Fruit fly (Drosophila melanogaster) whole organism, embryonic: ENCODE data around the gene CG32036.

ENCODE experiments used
- Adf1 ChIP-seq: fragments of 200-800 bp; sonication (Bioruptor generic); IDR thresholded peaks from 2 replicates; pipeline ENCODE4 v1.3.6; 2022; ENCODE audit warnings: missing biosample characterization, missing genetic modification characterization
- BEAF-32 ChIP-seq: fragments of 200-800 bp; sonication (Bioruptor generic); optimal IDR thresholded peaks from 3 replicates; lab custom pipeline; 2017; ENCODE audit warnings: missing biosample characterization, missing genetic modification characterization, mild to moderate bottlenecking, moderate library complexity, missing genetic modification reagents
- Bgb ChIP-seq: fragments of 200-800 bp; sonication (Bioruptor generic); IDR thresholded peaks from 2 replicates; pipeline ENCODE4 v1.3.6; 2022; ENCODE audit warnings: missing biosample characterization, missing genetic modification characterization; ENCODE audit not compliant: partially characterized antibody
- CG10147 ChIP-seq: fragments of 200-800 bp; sonication (Bioruptor generic); optimal IDR thresholded peaks from 2 replicates; lab custom pipeline; 2019; ENCODE audit warnings: missing biosample characterization, mild to moderate bottlenecking, missing genetic modification characterization, moderate library complexity
- CG10462 ChIP-seq: fragments of 200-800 bp; sonication (Bioruptor generic); optimal IDR thresholded peaks from 2 replicates; lab custom pipeline; 2016; ENCODE audit warnings: missing biosample characterization, missing genetic modification characterization
- CG11696 ChIP-seq: fragments of 200-800 bp; sonication (Bioruptor generic); IDR thresholded peaks from 2 replicates; pipeline ENCODE4 v1.3.6; 2022; ENCODE audit warnings: missing biosample characterization, missing genetic modification characterization
- CG12391 ChIP-seq: fragments of 200-800 bp; sonication (Bioruptor generic); optimal IDR thresholded peaks from 3 replicates; lab custom pipeline; 2018; ENCODE audit warnings: missing biosample characterization, mild to moderate bottlenecking, missing genetic modification characterization, moderate library complexity
- CG12942 ChIP-seq: fragments of 200-800 bp; sonication (Bioruptor generic); optimal IDR thresholded peaks from 3 replicates; lab custom pipeline; 2016; ENCODE audit warnings: missing biosample characterization, missing genetic modification characterization
- CG14441 ChIP-seq: fragments of 200-800 bp; sonication (Bioruptor generic); IDR thresholded peaks from 2 replicates; pipeline ENCODE4 v1.3.6; 2022; ENCODE audit warnings: missing biosample characterization, missing genetic modification characterization
- CG15479 ChIP-seq: fragments of 200-800 bp; sonication (Bioruptor generic); optimal IDR thresholded peaks from 3 replicates; lab custom pipeline; 2019; ENCODE audit warnings: missing biosample characterization, mild to moderate bottlenecking, missing genetic modification characterization, moderate library complexity
- CG1603 ChIP-seq: fragments of 200-800 bp; sonication (Bioruptor generic); optimal IDR thresholded peaks from 2 replicates; lab custom pipeline; 2019; ENCODE audit warnings: missing biosample characterization, mild to moderate bottlenecking, missing genetic modification characterization, moderate library complexity
- CG17612 ChIP-seq: fragments of 200-800 bp; sonication (Bioruptor generic); IDR thresholded peaks from 2 replicates; pipeline ENCODE4 v1.3.6; 2022; ENCODE audit warnings: missing biosample characterization, missing genetic modification characterization
- CG17912 ChIP-seq: fragments of 200-800 bp; sonication (Bioruptor generic); optimal IDR thresholded peaks from 2 replicates; lab custom pipeline; 2018; ENCODE audit warnings: missing biosample characterization, mild to moderate bottlenecking, missing genetic modification characterization
- CG18764 ChIP-seq: fragments of 200-800 bp; sonication (Bioruptor generic); optimal IDR thresholded peaks from 3 replicates; lab custom pipeline; 2016; ENCODE audit warnings: missing biosample characterization, missing genetic modification characterization
- CG32532 ChIP-seq: fragments of 200-800 bp; sonication (Bioruptor generic); IDR thresholded peaks from 2 replicates; pipeline ENCODE4 v1.3.6; 2022; ENCODE audit warnings: missing biosample characterization, missing genetic modification characterization
- CG34422 ChIP-seq: fragments of 200-800 bp; sonication (Bioruptor generic); IDR thresholded peaks from 3 replicates; pipeline ENCODE4 v1.3.6; 2022; ENCODE audit warnings: missing biosample characterization, missing genetic modification characterization
- CG6683 ChIP-seq: fragments of 200-800 bp; sonication (Bioruptor generic); optimal IDR thresholded peaks from 2 replicates; lab custom pipeline; 2017; ENCODE audit warnings: missing biosample characterization, mild to moderate bottlenecking, missing genetic modification characterization, missing genetic modification reagents
- CG7786 ChIP-seq: fragments of 200-800 bp; sonication (Bioruptor generic); optimal IDR thresholded peaks from 2 replicates; lab custom pipeline; 2016; ENCODE audit warnings: missing biosample characterization, missing genetic modification characterization
- CG8089 ChIP-seq: fragments of 200-800 bp; sonication (Bioruptor generic); optimal IDR thresholded peaks from 3 replicates; lab custom pipeline; 2016; ENCODE audit warnings: missing biosample characterization, missing genetic modification characterization
- CG9797 ChIP-seq: fragments of 200-800 bp; sonication (Bioruptor generic); optimal IDR thresholded peaks from 3 replicates; lab custom pipeline; 2018; ENCODE audit warnings: missing biosample characterization, mild to moderate bottlenecking, missing genetic modification characterization
- CG9932 ChIP-seq: fragments of 200-800 bp; sonication (Bioruptor generic); IDR thresholded peaks from 2 replicates; pipeline ENCODE4 v1.3.6; 2022; ENCODE audit warnings: missing biosample characterization, missing genetic modification characterization
- CHES-1-like ChIP-seq: fragments of 200-800 bp; sonication (Bioruptor generic); optimal IDR thresholded peaks from 2 replicates; lab custom pipeline; 2016; ENCODE audit warnings: missing biosample characterization, missing genetic modification characterization
- Drgx ChIP-seq: fragments of 200-800 bp; sonication (Bioruptor generic); IDR thresholded peaks from 2 replicates; pipeline ENCODE4 v1.3.6; 2022; ENCODE audit warnings: missing biosample characterization, missing genetic modification characterization
- Elba2 ChIP-seq: fragments of 200-800 bp; sonication (Bioruptor generic); optimal IDR thresholded peaks from 3 replicates; lab custom pipeline; 2016; ENCODE audit warnings: missing biosample characterization, missing genetic modification characterization
- MBD-R2 ChIP-seq: fragments of 200-800 bp; sonication (Bioruptor generic); IDR thresholded peaks from 2 replicates; pipeline ENCODE4 v1.3.6; 2022; ENCODE audit warnings: missing biosample characterization, missing genetic modification characterization
- Med ChIP-seq: fragments of 200-800 bp; sonication (Bioruptor generic); peaks from one replicate; lab custom pipeline; 2016; ENCODE audit warnings: missing biosample characterization, missing genetic modification characterization, mild to moderate bottlenecking, inconsistent platforms, moderate library complexity
- Myb ChIP-seq: fragments of 200-800 bp; sonication (Bioruptor generic); optimal IDR thresholded peaks from 2 replicates; lab custom pipeline; 2016; ENCODE audit warnings: missing biosample characterization, missing genetic modification characterization
- Neu2 ChIP-seq: fragments of 200-800 bp; sonication (Bioruptor generic); optimal IDR thresholded peaks from 3 replicates; lab custom pipeline; 2016; ENCODE audit warnings: missing biosample characterization, missing genetic modification characterization, borderline replicate concordance
- Oaz ChIP-seq: fragments of 200-800 bp; sonication (Bioruptor generic); IDR thresholded peaks from 2 replicates; pipeline ENCODE4 v1.3.6; 2022; ENCODE audit warnings: missing biosample characterization, missing genetic modification characterization
- Optix ChIP-seq: fragments of 200-800 bp; sonication (Bioruptor generic); IDR thresholded peaks from 3 replicates; pipeline ENCODE4 v1.3.6; 2022; ENCODE audit warnings: missing biosample characterization, missing genetic modification characterization
- Scr ChIP-seq: fragments of 200-800 bp; sonication (Bioruptor generic); IDR thresholded peaks from 2 replicates; pipeline ENCODE4 v1.3.6; 2022; ENCODE audit warnings: missing biosample characterization, missing genetic modification characterization; ENCODE audit not compliant: partially characterized antibody
- Spps ChIP-seq: fragments of 200-800 bp; sonication (Bioruptor generic); optimal IDR thresholded peaks from 2 replicates; lab custom pipeline; 2018; ENCODE audit warnings: missing biosample characterization, mild to moderate bottlenecking, missing genetic modification characterization
- Sry-β ChIP-seq: fragments of 200-800 bp; sonication (Bioruptor generic); optimal IDR thresholded peaks from 2 replicates; lab custom pipeline; 2018; ENCODE audit warnings: missing biosample characterization, mild to moderate bottlenecking, missing genetic modification characterization, moderate library complexity
- cas ChIP-seq: fragments of 200-800 bp; sonication (Bioruptor generic); IDR thresholded peaks from 2 replicates; pipeline ENCODE4 v1.3.6; 2022; ENCODE audit warnings: missing biosample characterization, missing genetic modification characterization
- chinmo ChIP-seq: fragments of 200-800 bp; sonication (Bioruptor generic); IDR thresholded peaks from 4 replicates; pipeline ENCODE4 v1.3.6; 2022; ENCODE audit warnings: missing biosample characterization, missing genetic modification characterization; ENCODE audit not compliant: partially characterized antibody
- gem ChIP-seq: fragments of 200-800 bp; sonication (Bioruptor generic); optimal IDR thresholded peaks from 2 replicates; lab custom pipeline; 2019; ENCODE audit warnings: missing biosample characterization, mild to moderate bottlenecking, missing genetic modification characterization, moderate library complexity
- grau ChIP-seq: fragments of 200-800 bp; optimal IDR thresholded peaks from 3 replicates; lab custom pipeline; 2019; ENCODE audit warnings: missing biosample characterization, mild to moderate bottlenecking, missing genetic modification characterization, moderate library complexity
- gro ChIP-seq: fragments of 200-800 bp; sonication (Bioruptor generic); optimal IDR thresholded peaks from 2 replicates; lab custom pipeline; 2016; ENCODE audit warnings: missing biosample characterization, missing genetic modification characterization
- ham ChIP-seq: fragments of 200-800 bp; sonication (Bioruptor generic); IDR thresholded peaks from 2 replicates; pipeline ENCODE4 v1.3.6; 2022; ENCODE audit warnings: missing biosample characterization, missing genetic modification characterization
- nerfin-1 ChIP-seq: fragments of 200-800 bp; sonication (Bioruptor generic); optimal IDR thresholded peaks from 3 replicates; lab custom pipeline; 2019; ENCODE audit warnings: missing biosample characterization, mild to moderate bottlenecking, missing genetic modification characterization, moderate library complexity
- peb ChIP-seq: fragments of 200-800 bp; sonication (Bioruptor generic); IDR thresholded peaks from 2 replicates; pipeline ENCODE4 v1.3.6; 2022; ENCODE audit warnings: missing biosample characterization, missing genetic modification characterization
- pfk ChIP-seq: fragments of 200-800 bp; sonication (Bioruptor generic); optimal IDR thresholded peaks from 2 replicates; lab custom pipeline; 2018; ENCODE audit warnings: missing biosample characterization, mild to moderate bottlenecking, missing genetic modification characterization, moderate library complexity
- phol ChIP-seq: fragments of 200-800 bp; sonication (Bioruptor generic); optimal IDR thresholded peaks from 3 replicates; lab custom pipeline; 2018; ENCODE audit warnings: missing biosample characterization, mild to moderate bottlenecking, missing genetic modification characterization, moderate library complexity
- schlank ChIP-seq: fragments of 200-800 bp; sonication (Bioruptor generic); optimal IDR thresholded peaks from 2 replicates; lab custom pipeline; 2018; ENCODE audit warnings: missing biosample characterization, mild to moderate bottlenecking, missing genetic modification characterization
- sna ChIP-seq: fragments of 200-800 bp; sonication (Bioruptor generic); IDR thresholded peaks from 2 replicates; pipeline ENCODE4 v1.3.6; 2022; ENCODE audit warnings: missing biosample characterization, missing genetic modification characterization; ENCODE audit not compliant: partially characterized antibody
- sqz ChIP-seq: fragments of 200-800 bp; sonication (Bioruptor generic); optimal IDR thresholded peaks from 3 replicates; lab custom pipeline; 2018; ENCODE audit warnings: missing biosample characterization, mild to moderate bottlenecking, missing genetic modification characterization
- tup ChIP-seq: fragments of 200-800 bp; sonication (Bioruptor generic); optimal IDR thresholded peaks from 2 replicates; lab custom pipeline; 2016; ENCODE audit warnings: missing biosample characterization, mild to moderate bottlenecking, missing genetic modification characterization, moderate library complexity
- wdn ChIP-seq: fragments of 200-800 bp; sonication (Bioruptor generic); IDR thresholded peaks from 2 replicates; pipeline ENCODE4 v1.3.6; 2022; ENCODE audit warnings: missing biosample characterization, missing genetic modification characterization

CG32036 gene

dm6 chr3L:9511287-9512256, 22.5 kb upstream of the CG32036 start, which contains the start of gene RpS9 (continued):
- TF ChIP-seq CG1603 (peak; percentile 22), Oaz (GFP tag; lab: Robert Waterston, UW) (no peak), CG12942 (GFP tag; lab: Kevin White, UChicago) (no peak), tup (GFP tag; lab: Kevin White, UChicago) (no peak), Scr (GFP tag; lab: Robert Waterston, UW) (peak; percentile 37; the same call in 1 of the 2 replicates), wdn (GFP tag; lab: Robert Waterston, UW) (no peak), CG15479 (GFP tag; lab: Kevin White, UChicago) (no peak), Adf1 (GFP tag; lab: Robert Waterston, UW) (no peak), CG14441 (no peak), pfk (GFP tag; lab: Kevin White, UChicago) (peak; percentile 70), Sry-β (no peak), CG32532 (GFP tag; lab: Robert Waterston, UW) (peak; percentile 38; the same call in 1 of the 2 replicates), CG6683 (GFP tag; lab: Kevin White, UChicago) (no peak), CG18764 (GFP tag; lab: Kevin White, UChicago) (no peak), cas (GFP tag; lab: Robert Waterston, UW) (no peak), CG12391 (peak; percentile 45), CG11696 (GFP tag; lab: Robert Waterston, UW) (no peak), schlank (tag; lab: Kevin White, UChicago) (no peak), Elba2 (GFP tag; lab: Kevin White, UChicago) (no peak), sqz (GFP tag; lab: Kevin White, UChicago) (peak; percentile 40), nerfin-1 (tag; lab: Kevin White, UChicago) (peak; percentile 52), Drgx (GFP tag; lab: Robert Waterston, UW) (no peak), CG17912 (GFP tag; lab: Kevin White, UChicago) (peak; percentile 77), Spps (tag; lab: Kevin White, UChicago) (no peak), gem (tag; lab: Kevin White, UChicago) (peak; percentile 4), BEAF-32 (GFP tag; lab: Kevin White, UChicago) (peak; percentile 26), CG9932 (GFP tag; lab: Robert Waterston, UW) (peak; percentile 34; the same call in 1 of the 2 replicates), ham (GFP tag; lab: Robert Waterston, UW) (no peak), Myb (peak; percentile 18), CG34422 (GFP tag; lab: Robert Waterston, UW) (peak; percentile 48; the same call in 1 of the 3 replicates), phol (tag; lab: Kevin White, UChicago) (peak; percentile 69), chinmo (GFP tag; lab: Robert Waterston, UW) (no peak), CG17612 (no peak), CG10147 (no peak), CG10462 (GFP tag; lab: Kevin White, UChicago) (no peak), CHES-1-like (GFP tag; lab: Kevin White, UChicago) (no peak), Bgb (GFP tag; lab: Robert Waterston, UW) (peak; percentile 60), Med (GFP tag; lab: Kevin White, UChicago) (peak; percentile 73), peb (GFP tag; lab: Robert Waterston, UW) (no peak), CG7786 (GFP tag; lab: Kevin White, UChicago) (no peak), MBD-R2 (no peak), gro (GFP tag; lab: Kevin White, UChicago) (no peak), Neu2 (GFP tag; lab: Kevin White, UChicago) (no peak), sna (GFP tag; lab: Robert Waterston, UW) (no peak), CG8089 (GFP tag; lab: Kevin White, UChicago) (no peak), CG9797 (GFP tag; lab: Kevin White, UChicago) (peak; percentile 74), Optix (GFP tag; lab: Robert Waterston, UW) (no peak), grau (tag; lab: Kevin White, UChicago) (peak; percentile 37)
